Worm (Caenorhabditis elegans) whole organism, L4 larva: Measurements from ENCODE around the gene B0454.6.

Experiments used
- dpl-1 ChIP-seq: fragments of 150-350 bp; optimal IDR thresholded peaks from 2 replicates; lab custom pipeline; 2014; ENCODE audit warnings: missing biosample characterization, missing genetic modification reagents, missing genetic modification characterization
- fkh-10 ChIP-seq: fragments of 150-350 bp; optimal IDR thresholded peaks from 2 replicates; lab custom pipeline; 2014; ENCODE audit warnings: missing biosample characterization, missing genetic modification reagents, missing genetic modification characterization
- lin-39 ChIP-seq: fragments of 150-350 bp; optimal IDR thresholded peaks from 2 replicates; lab custom pipeline; 2014; ENCODE audit warnings: missing biosample characterization, missing genetic modification reagents, missing genetic modification characterization
- nhr-237 ChIP-seq: sonication (generic microtip); optimal IDR thresholded peaks from 2 replicates; lab custom pipeline; 2017; ENCODE audit warnings: missing biosample characterization, missing genetic modification characterization
- nhr-77 ChIP-seq: fragments of 150-350 bp; optimal IDR thresholded peaks from 2 replicates; lab custom pipeline; 2014; ENCODE audit warnings: missing biosample characterization, missing genetic modification characterization
- unc-62 ChIP-seq, 3 experiments: fragments of 150-350 bp in 1 of 3; sonication (generic microtip); optimal IDR thresholded peaks in 2 of 3; peaks in 1 of 3; 1 replicate in 1 of 3; 2 replicates in 2 of 3; lab custom pipeline; 2014 to 2017; ENCODE audit warnings: missing biosample characterization in 3 of 3, missing genetic modification characterization in 3 of 3, missing genetic modification reagents in 3 of 3, missing genotype in 1 of 3
- ztf-11 ChIP-seq: fragments of 150-350 bp; optimal IDR thresholded peaks from 2 replicates; lab custom pipeline; 2014; ENCODE audit warnings: missing biosample characterization, missing genetic modification characterization

DNA sequence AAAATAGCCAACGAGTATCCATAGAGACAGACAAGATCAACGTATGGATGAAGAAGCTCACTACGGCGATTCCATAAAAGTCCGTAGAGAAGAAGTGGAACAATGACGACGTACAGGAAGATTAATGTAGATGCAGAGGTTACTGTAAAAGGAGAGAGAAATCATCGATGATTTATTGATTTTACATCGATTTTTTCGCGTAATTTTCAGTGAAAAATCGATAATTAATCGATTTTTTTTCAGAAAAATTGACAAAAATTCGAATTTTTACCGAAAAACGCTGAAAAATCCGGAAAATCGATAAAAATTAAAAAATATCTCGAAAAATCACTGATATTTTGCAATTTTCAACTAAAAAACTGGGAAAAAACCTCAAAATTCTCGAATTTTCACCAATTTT is 33.8 kb downstream of the B0454.6 start:
- TF ChIP-seq fkh-10 (GFP tag; lab: Kevin White, UChicago) (no peak), ztf-11 (tag; lab: Kevin White, UChicago) (no peak), nhr-77 (tag; lab: Kevin White, UChicago) (no peak), dpl-1 (GFP tag; lab: Kevin White, UChicago) (no peak), lin-39 (tag; lab: Kevin White, UChicago) (no peak), nhr-237 (tag; lab: Kevin White, UChicago) (no peak), unc-62 (GFP tag; optimal IDR thresholded peaks at IDR 0.05 in 1 of 2; lab: Kevin White, UChicago) (no peak), unc-62 (tag; optimal IDR thresholded peaks at IDR 0.05; lab: Kevin White, UChicago) (no peak)
